Worm (Caenorhabditis elegans) whole organism, L4 larva: ENCODE measurements around the gene amx-1.

Source experiments
- D1046.2 ChIP-seq: fragments of 200-800 bp; sonication (Bioruptor generic); IDR thresholded peaks from 2 replicates; pipeline ENCODE4 v1.3.6; 2022; ENCODE audit warnings: missing genetic modification characterization, missing compliant biosample characterization
- F10B5.3 ChIP-seq: sonication (generic microtip); optimal IDR thresholded peaks from 2 replicates; lab custom pipeline; 2016; ENCODE audit warnings: mild to moderate bottlenecking, missing genetic modification characterization, missing compliant biosample characterization
- F49E8.2 ChIP-seq: sonication (generic microtip); optimal IDR thresholded peaks from 2 replicates; lab custom pipeline; 2016; ENCODE audit warnings: missing compliant biosample characterization, mild to moderate bottlenecking, missing genetic modification characterization, borderline replicate concordance
- ZK337.2 ChIP-seq: fragments of 200-800 bp; sonication (Bioruptor generic); IDR thresholded peaks from 2 replicates; pipeline ENCODE4 v1.3.6; 2022; ENCODE audit warnings: missing genetic modification reagents, missing genetic modification characterization, missing compliant biosample characterization
- ZK546.5 ChIP-seq, 2 experiments: sonication (generic microtip); optimal IDR thresholded peaks; 2 replicates each; lab custom pipeline; 2017; ENCODE audit warnings: missing biosample characterization in 2 of 2, missing genetic modification characterization in 2 of 2
- aha-1 ChIP-seq: fragments of 150-350 bp; peaks from one replicate; lab custom pipeline; 2014; ENCODE audit warnings: missing biosample characterization, missing genetic modification characterization
- ama-1 ChIP-seq: fragments of 150-350 bp; optimal IDR thresholded peaks from 2 replicates; lab custom pipeline; 2014; ENCODE audit warnings: inconsistent platforms, mixed read lengths
- arid-1 ChIP-seq: fragments of 200-800 bp; sonication (Bioruptor generic); conservative IDR thresholded peaks from 2 replicates; pipeline ENCODE4 v1.3.6; 2022; ENCODE audit warnings: missing genetic modification reagents, missing genetic modification characterization, missing compliant biosample characterization
- attf-4 ChIP-seq: sonication (generic microtip); optimal IDR thresholded peaks from 3 replicates; lab custom pipeline; 2017; ENCODE audit warnings: missing biosample characterization, missing genetic modification characterization
- ceh-44 ChIP-seq: fragments of 200-800 bp; sonication (Bioruptor generic); IDR thresholded peaks from 2 replicates; pipeline ENCODE4 v1.3.6; 2022; ENCODE audit warnings: missing genetic modification reagents, missing genetic modification characterization, missing compliant biosample characterization
- ces-1 ChIP-seq: fragments of 150-350 bp; sonication (generic microtip); optimal IDR thresholded peaks from 4 replicates; lab custom pipeline; 2014; ENCODE audit warnings: missing biosample characterization, missing genetic modification reagents, missing genetic modification characterization
- daf-16 ChIP-seq, 3 experiments: sonication (generic microtip); optimal IDR thresholded peaks; 2 replicates each; lab custom pipeline; 2016 to 2017; ENCODE audit warnings: missing genetic modification characterization in 3 of 3, missing genetic modification reagents in 3 of 3, mild to moderate bottlenecking in 2 of 3, missing compliant biosample characterization in 2 of 3, missing biosample characterization in 1 of 3, moderate library complexity in 1 of 3
- daf-19 ChIP-seq: fragments of 200-800 bp; sonication (Bioruptor generic); conservative IDR thresholded peaks from 2 replicates; pipeline ENCODE4 v1.3.6; 2022; ENCODE audit warnings: missing genetic modification characterization, missing compliant biosample characterization
- dmd-6 ChIP-seq: fragments of 200-800 bp; sonication (Bioruptor generic); IDR thresholded peaks from 2 replicates; pipeline ENCODE4 v1.3.6; 2022; ENCODE audit warnings: missing genetic modification reagents, missing genetic modification characterization, missing compliant biosample characterization
- dpl-1 ChIP-seq: fragments of 150-350 bp; optimal IDR thresholded peaks from 2 replicates; lab custom pipeline; 2014; ENCODE audit warnings: missing biosample characterization, missing genetic modification reagents, missing genetic modification characterization
- duxl-1 ChIP-seq: sonication (generic microtip); optimal IDR thresholded peaks from 2 replicates; lab custom pipeline; 2016; ENCODE audit warnings: mild to moderate bottlenecking, missing genetic modification characterization, moderate library complexity, missing compliant biosample characterization; ENCODE audit not compliant: poor library complexity
- dve-1 ChIP-seq: sonication (generic microtip); optimal IDR thresholded peaks from 2 replicates; lab custom pipeline; 2017; ENCODE audit warnings: antibody characterized with exemption, mild to moderate bottlenecking, missing genetic modification characterization, missing compliant biosample characterization; ENCODE audit not compliant: insufficient read depth
- gei-8 ChIP-seq: fragments of 200-800 bp; sonication (Bioruptor generic); optimal IDR thresholded peaks from 2 replicates; lab custom pipeline; 2018; ENCODE audit warnings: mild to moderate bottlenecking, missing genetic modification characterization, missing compliant biosample characterization
- hif-1 ChIP-seq, 2 experiments: sonication (generic microtip); optimal IDR thresholded peaks; 2 replicates each; lab custom pipeline; 2016 to 2017; ENCODE audit warnings: missing compliant biosample characterization in 2 of 2, missing genetic modification characterization in 2 of 2, missing genetic modification reagents in 2 of 2, missing genotype in 2 of 2, mild to moderate bottlenecking in 1 of 2
- hlh-11 ChIP-seq: fragments of 200-800 bp; sonication (Bioruptor generic); optimal IDR thresholded peaks from 2 replicates; lab custom pipeline; 2018; ENCODE audit warnings: mild to moderate bottlenecking, missing genetic modification characterization, missing compliant biosample characterization
- hlh-30 ChIP-seq: sonication (generic microtip); optimal IDR thresholded peaks from 2 replicates; lab custom pipeline; 2017; ENCODE audit warnings: antibody characterized with exemption, mild to moderate bottlenecking, missing genetic modification characterization, missing compliant biosample characterization; ENCODE audit not compliant: insufficient read depth
- hmg-1.1 ChIP-seq: fragments of 200-800 bp; sonication (Bioruptor generic); IDR thresholded peaks from 2 replicates; pipeline ENCODE4 v1.3.6; 2022; ENCODE audit warnings: missing genetic modification reagents, missing genetic modification characterization, missing compliant biosample characterization
- lin-38 ChIP-seq: fragments of 200-800 bp; sonication (Bioruptor generic); IDR thresholded peaks from 2 replicates; pipeline ENCODE4 v1.3.6; 2022; ENCODE audit warnings: missing genetic modification reagents, missing genetic modification characterization, missing compliant biosample characterization
- lir-3 ChIP-seq: sonication (generic microtip); optimal IDR thresholded peaks from 2 replicates; lab custom pipeline; 2016; ENCODE audit warnings: mild to moderate bottlenecking, missing genetic modification characterization, missing compliant biosample characterization
- mdl-1 ChIP-seq, 2 experiments: fragments of 150-350 bp in 1 of 2; sonication (generic microtip) in 1 of 2; optimal IDR thresholded peaks; 2 replicates each; lab custom pipeline; 2014 to 2017; ENCODE audit warnings: missing biosample characterization in 2 of 2, missing genetic modification characterization in 2 of 2
- mdt-29 ChIP-seq: fragments of 200-800 bp; sonication (Bioruptor generic); IDR thresholded peaks from 2 replicates; pipeline ENCODE4 v1.3.6; 2022; ENCODE audit warnings: missing genetic modification reagents, missing genetic modification characterization, missing compliant biosample characterization
- mes-2 ChIP-seq: sonication (generic microtip); optimal IDR thresholded peaks from 2 replicates; lab custom pipeline; 2016; ENCODE audit warnings: missing genotype, mild to moderate bottlenecking, missing genetic modification characterization, missing compliant biosample characterization; ENCODE audit not compliant: poor library complexity, severe bottlenecking
- mxl-2 ChIP-seq: fragments of 200-800 bp; sonication (Bioruptor generic); conservative IDR thresholded peaks from 2 replicates; pipeline ENCODE4 v1.3.6; 2022; ENCODE audit warnings: missing genetic modification reagents, missing genetic modification characterization, missing compliant biosample characterization
- nhr-11 ChIP-seq: fragments of 150-350 bp; optimal IDR thresholded peaks from 2 replicates; lab custom pipeline; 2014; ENCODE audit warnings: missing biosample characterization, missing genetic modification characterization
- nhr-111 ChIP-seq: fragments of 200-800 bp; sonication (Bioruptor generic); optimal IDR thresholded peaks from 2 replicates; lab custom pipeline; 2018; ENCODE audit warnings: mild to moderate bottlenecking, missing genetic modification characterization, missing compliant biosample characterization
- nhr-237 ChIP-seq: sonication (generic microtip); optimal IDR thresholded peaks from 2 replicates; lab custom pipeline; 2017; ENCODE audit warnings: missing biosample characterization, missing genetic modification characterization
- nhr-28 ChIP-seq: fragments of 150-350 bp; optimal IDR thresholded peaks from 2 replicates; lab custom pipeline; 2014; ENCODE audit warnings: missing biosample characterization, missing genetic modification characterization
- nhr-41 ChIP-seq: fragments of 200-800 bp; sonication (Bioruptor generic); IDR thresholded peaks from 2 replicates; pipeline ENCODE4 v1.3.6; 2022; ENCODE audit warnings: missing genetic modification reagents, missing genetic modification characterization, missing compliant biosample characterization
- nhr-42 ChIP-seq: fragments of 200-800 bp; sonication (Bioruptor generic); IDR thresholded peaks from 2 replicates; pipeline ENCODE4 v1.3.6; 2022; ENCODE audit warnings: missing genetic modification characterization, missing compliant biosample characterization
- nhr-48 ChIP-seq: sonication (generic microtip); optimal IDR thresholded peaks from 2 replicates; lab custom pipeline; 2016; ENCODE audit warnings: mild to moderate bottlenecking, missing genetic modification characterization, missing compliant biosample characterization
- pha-4 ChIP-seq, 2 experiments: fragments of 150-350 bp in 1 of 2; fragments of 200-800 bp in 1 of 2; sonication (Bioruptor generic) in 1 of 2; IDR thresholded peaks in 1 of 2; optimal IDR thresholded peaks in 1 of 2; 2 replicates each; pipeline versions ENCODE4 v1.3.6 to Lab custom; 2014 to 2022; ENCODE audit warnings: missing genetic modification characterization in 2 of 2, missing genetic modification reagents in 2 of 2, missing biosample characterization in 1 of 2, missing compliant biosample characterization in 1 of 2
- php-3 ChIP-seq: fragments of 200-800 bp; sonication (Bioruptor generic); IDR thresholded peaks from 2 replicates; pipeline ENCODE4 v1.3.6; 2022; ENCODE audit warnings: missing genetic modification reagents, missing genetic modification characterization, missing compliant biosample characterization
- pqm-1 ChIP-seq: sonication (generic microtip); optimal IDR thresholded peaks from 2 replicates; lab custom pipeline; 2017; ENCODE audit warnings: missing biosample characterization, missing genetic modification characterization
- rbr-2 ChIP-seq: sonication (generic microtip); optimal IDR thresholded peaks from 2 replicates; lab custom pipeline; 2016; ENCODE audit warnings: missing genotype, missing genetic modification characterization, missing compliant biosample characterization
- sdz-12 ChIP-seq: fragments of 200-800 bp; sonication (Bioruptor generic); optimal IDR thresholded peaks from 2 replicates; lab custom pipeline; 2018; ENCODE audit warnings: mild to moderate bottlenecking, missing genetic modification characterization, missing compliant biosample characterization
- skn-1 ChIP-seq: fragments of 150-350 bp; optimal IDR thresholded peaks from 2 replicates; lab custom pipeline; 2014; ENCODE audit warnings: missing biosample characterization, missing genetic modification characterization
- snpc-4 ChIP-seq: fragments of 150-350 bp; optimal IDR thresholded peaks from 2 replicates; lab custom pipeline; 2014; ENCODE audit warnings: missing biosample characterization, missing genetic modification characterization
- spr-1 ChIP-seq: sonication (generic microtip); optimal IDR thresholded peaks from 2 replicates; lab custom pipeline; 2016; ENCODE audit warnings: mild to moderate bottlenecking, missing genetic modification characterization, missing compliant biosample characterization
- spr-3 ChIP-seq: fragments of 200-800 bp; sonication (Bioruptor generic); optimal IDR thresholded peaks from 2 replicates; lab custom pipeline; 2018; ENCODE audit warnings: mild to moderate bottlenecking, missing genetic modification characterization, missing compliant biosample characterization
- tra-1 ChIP-seq: fragments of 200-800 bp; sonication (Bioruptor generic); IDR thresholded peaks from 2 replicates; pipeline ENCODE4 v1.3.6; 2022; ENCODE audit warnings: missing genetic modification reagents, missing genetic modification characterization, missing compliant biosample characterization
- unc-130 ChIP-seq: sonication (generic microtip); optimal IDR thresholded peaks from 2 replicates; lab custom pipeline; 2016; ENCODE audit warnings: missing genetic modification reagents, missing genetic modification characterization, missing compliant biosample characterization
- unc-39 ChIP-seq: sonication (generic microtip); optimal IDR thresholded peaks from 2 replicates; lab custom pipeline; 2017; ENCODE audit warnings: missing biosample characterization, missing genetic modification characterization
- vab-7 ChIP-seq: fragments of 200-800 bp; sonication (Bioruptor generic); IDR thresholded peaks from 2 replicates; pipeline ENCODE4 v1.3.6; 2022; ENCODE audit warnings: missing genetic modification reagents, missing genetic modification characterization, missing compliant biosample characterization
- zag-1 ChIP-seq: fragments of 150-350 bp; optimal IDR thresholded peaks from 2 replicates; lab custom pipeline; 2014; ENCODE audit warnings: missing biosample characterization, missing genetic modification characterization

The amx-1 gene

DNA sequence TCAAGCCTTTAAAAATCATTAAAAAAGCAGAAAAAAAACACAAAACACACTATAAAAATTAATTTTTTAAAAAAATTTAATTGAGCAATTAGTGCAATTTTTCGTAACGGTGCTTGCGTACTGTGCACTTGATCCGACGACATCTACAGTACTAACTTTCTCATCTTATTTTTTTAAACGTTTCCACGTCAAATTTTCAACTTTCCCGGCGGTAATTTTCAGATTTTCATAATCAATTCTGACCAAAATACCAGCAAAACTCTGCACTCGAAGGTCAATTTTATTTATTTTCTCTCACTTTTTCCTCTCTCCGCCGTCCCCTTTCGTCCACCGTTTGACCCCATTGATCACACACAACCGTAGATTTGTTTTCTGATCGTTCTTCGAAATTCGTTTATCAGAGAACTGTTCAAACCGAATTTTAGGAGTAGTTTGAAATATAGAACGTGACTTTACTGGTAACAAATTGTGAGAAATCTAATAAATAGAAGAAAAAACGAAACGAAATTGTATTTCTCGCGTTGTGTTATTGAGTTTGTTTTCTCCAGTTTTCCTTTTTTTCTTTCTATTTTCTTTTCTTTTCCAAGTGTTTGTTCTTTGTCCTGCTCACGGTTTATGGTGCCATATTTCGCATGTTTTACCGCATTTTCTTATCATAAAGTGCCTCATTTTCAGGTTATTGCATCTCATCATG is 41.8 kb downstream of the amx-1 start, which contains the start of gene acs-19 (continued):
- TF ChIP-seq ZK337.2 (GFP tag; lab: Robert Waterston, UW) = no peak
- no peak for TF ChIP-seq spr-1
- TF ChIP-seq dmd-6 = no peak
- no peak for TF ChIP-seq unc-130 (GFP tag; lab: Kevin White, UChicago)
- no peak for TF ChIP-seq ceh-44 (GFP tag; lab: Robert Waterston, UW)
- TF ChIP-seq pha-4 (GFP tag; IDR thresholded peaks at IDR 0.05; lab: Robert Waterston, UW) = no peak
- TF ChIP-seq pha-4 (tag; optimal IDR thresholded peaks at IDR 0.05; lab: Kevin White, UChicago) = no peak
- TF ChIP-seq nhr-11 (tag; lab: Kevin White, UChicago) = no peak
- TF ChIP-seq snpc-4 (tag; lab: Kevin White, UChicago) = no peak
- no peak for TF ChIP-seq nhr-111 (GFP tag; lab: Kevin White, UChicago)
- TF ChIP-seq spr-3 (GFP tag; lab: Kevin White, UChicago) = no peak
- TF ChIP-seq F10B5.3 (tag; lab: Kevin White, UChicago) = no peak
- TF ChIP-seq hmg-1.1 (GFP tag; lab: Robert Waterston, UW) = no peak
- peak; percentile 87 for TF ChIP-seq ces-1 (GFP tag; lab: Kevin White, UChicago)
- TF ChIP-seq gei-8 (GFP tag; lab: Kevin White, UChicago) = peak; percentile 7
- no peak for TF ChIP-seq attf-4 (tag; lab: Kevin White, UChicago)
- no peak for TF ChIP-seq lir-3 (tag; lab: Kevin White, UChicago)
- TF ChIP-seq dpl-1 (GFP tag; lab: Kevin White, UChicago) = no peak
- TF ChIP-seq ZK546.5 (tag; optimal IDR thresholded peaks at IDR 0.05; lab: Kevin White, UChicago) = no peak
- TF ChIP-seq daf-19 (GFP tag; lab: Robert Waterston, UW) = no peak
- TF ChIP-seq arid-1 (GFP tag; lab: Robert Waterston, UW) = no peak
- no peak for TF ChIP-seq zag-1 (tag; lab: Kevin White, UChicago)
- no peak for TF ChIP-seq pqm-1 (tag; lab: Kevin White, UChicago)
- TF ChIP-seq nhr-28 (tag; lab: Kevin White, UChicago) = no peak
- TF ChIP-seq nhr-42 (GFP tag; lab: Robert Waterston, UW) = no peak
- TF ChIP-seq vab-7 (GFP tag; lab: Robert Waterston, UW) = no peak
- no peak for TF ChIP-seq mxl-2 (GFP tag; lab: Robert Waterston, UW)
- TF ChIP-seq dve-1 (tag; lab: Kevin White, UChicago) = peak; percentile 25
- TF ChIP-seq lin-38 (GFP tag; lab: Robert Waterston, UW) = no peak
- no peak for TF ChIP-seq F49E8.2 (tag; lab: Kevin White, UChicago)
- no peak for TF ChIP-seq php-3
- no peak for TF ChIP-seq skn-1
- no peak for TF ChIP-seq sdz-12 (GFP tag; lab: Kevin White, UChicago)
- TF ChIP-seq daf-16 (GFP tag; optimal IDR thresholded peaks at IDR 0.05; lab: Kevin White, UChicago) = no peak
- peak; percentile 4 for TF ChIP-seq daf-16 (tag; optimal IDR thresholded peaks at IDR 0.05; lab: Kevin White, UChicago)
- TF ChIP-seq unc-39 = no peak
- no peak for TF ChIP-seq nhr-48
- TF ChIP-seq mes-2 (tag; lab: Kevin White, UChicago) = no peak
- no peak for TF ChIP-seq duxl-1 (tag; lab: Kevin White, UChicago)
- TF ChIP-seq hif-1 (tag; optimal IDR thresholded peaks at IDR 0.05; lab: Kevin White, UChicago) = peak in 1 of 2 experiments; percentile 30
- TF ChIP-seq mdt-29 (GFP tag; lab: Robert Waterston, UW) = no peak
- TF ChIP-seq aha-1 (tag; lab: Kevin White, UChicago) = peak; percentile 95
- TF ChIP-seq hlh-30 (tag; lab: Kevin White, UChicago) = peak; percentile 1
- TF ChIP-seq mdl-1 (tag; optimal IDR thresholded peaks at IDR 0.05; lab: Kevin White, UChicago) = no peak
- peak; percentile 9 for TF ChIP-seq rbr-2 (tag; lab: Kevin White, UChicago)
- TF ChIP-seq ama-1 = no peak
- TF ChIP-seq tra-1 (GFP tag; lab: Robert Waterston, UW) = no peak
- TF ChIP-seq D1046.2 = no peak
- TF ChIP-seq nhr-237 (tag; lab: Kevin White, UChicago) = no peak
- peak; percentile 17 for TF ChIP-seq hlh-11 (tag; lab: Kevin White, UChicago)
- TF ChIP-seq nhr-41 (GFP tag; lab: Robert Waterston, UW) = no peak
